Worm (Caenorhabditis elegans) whole organism, young adult: ENCODE results near the gene sao-1.

Experiments used
- Y56A3A.18 ChIP-seq: fragments of 200-800 bp; sonication (Bioruptor generic); IDR thresholded peaks from 2 replicates; pipeline ENCODE4 v1.3.6; 2022; ENCODE audit warnings: missing genetic modification reagents, missing genetic modification characterization, missing compliant biosample characterization
- dpl-1 ChIP-seq: fragments of 150-350 bp; optimal IDR thresholded peaks from 2 replicates; lab custom pipeline; 2014; ENCODE audit warnings: missing biosample characterization, missing genetic modification reagents, missing genetic modification characterization
- let-607 ChIP-seq, 2 experiments: fragments of 200-800 bp in 1 of 2; sonication (Bioruptor generic) in 1 of 2; sonication (generic microtip) in 1 of 2; optimal IDR thresholded peaks; 2 replicates each; lab custom pipeline; 2016 to 2018; ENCODE audit warnings: mild to moderate bottlenecking in 2 of 2, missing compliant biosample characterization in 2 of 2, missing genetic modification characterization in 2 of 2, moderate library complexity in 2 of 2, missing genotype in 1 of 2
- nhr-120 ChIP-seq: fragments of 200-800 bp; sonication (Bioruptor generic); IDR thresholded peaks from 2 replicates; pipeline ENCODE4 v1.3.6; 2022; ENCODE audit warnings: missing genetic modification characterization, missing compliant biosample characterization

DNA sequence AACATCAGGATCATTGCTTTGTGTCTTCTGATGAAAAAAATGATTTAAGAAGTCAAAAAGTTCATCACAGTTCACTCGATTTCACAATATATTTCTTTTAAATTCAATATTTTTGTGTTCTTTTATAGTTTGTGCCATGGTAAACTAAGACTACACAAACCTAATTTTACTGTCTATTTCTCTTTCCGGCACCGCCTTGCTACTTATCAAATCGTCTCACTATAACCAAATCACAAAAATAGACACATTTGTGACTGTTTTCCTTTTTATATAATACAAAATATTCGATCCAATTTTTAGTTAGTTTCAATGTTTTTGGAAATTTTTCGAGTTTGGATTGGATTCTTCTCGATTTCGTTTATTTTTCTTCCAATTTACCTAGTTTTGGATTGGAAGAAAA, 9.7 kb upstream of the sao-1 start, which contains the start of gene swt-6:
- no peak for TF ChIP-seq let-607 (tag; optimal IDR thresholded peaks at IDR 0.05; lab: Kevin White, UChicago)
- TF ChIP-seq nhr-120 (GFP tag; lab: Robert Waterston, UW): no peak
- TF ChIP-seq dpl-1 (GFP tag; lab: Kevin White, UChicago): no peak
- TF ChIP-seq Y56A3A.18 (GFP tag; lab: Robert Waterston, UW): no peak
